Worm (Caenorhabditis elegans): ENCODE measurements around the gene srh-147.

srh-147 gene

DNA sequence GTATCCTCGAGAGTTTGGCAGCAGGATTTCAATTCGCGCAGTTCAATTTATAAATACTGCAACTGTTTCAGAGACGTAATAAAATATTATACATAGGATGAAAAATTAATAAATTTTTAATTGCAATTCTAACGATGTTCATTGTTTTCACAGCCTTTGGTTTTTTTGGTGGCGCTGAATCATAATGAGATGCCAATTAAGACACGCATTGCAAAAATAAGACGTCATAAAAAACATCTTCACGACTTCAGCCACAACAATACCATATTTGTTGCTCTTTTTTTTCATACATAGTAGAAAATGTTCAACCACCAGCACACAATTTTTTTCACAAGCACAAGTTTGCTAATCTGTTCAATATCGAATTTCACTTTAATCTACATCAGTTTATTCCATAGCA, 22.1 kb upstream of the srh-147 start, which contains the start of gene str-56:
str-56 (plus strand) TSS at position 301 of the 400 bp plus-strand sequence.
- TF ChIP-seq zag-1 (tag; optimal IDR thresholded peaks at IDR 0.05) (no peak), unc-55 (GFP tag; optimal IDR thresholded peaks at IDR 0.05) (no peak)

DNA sequence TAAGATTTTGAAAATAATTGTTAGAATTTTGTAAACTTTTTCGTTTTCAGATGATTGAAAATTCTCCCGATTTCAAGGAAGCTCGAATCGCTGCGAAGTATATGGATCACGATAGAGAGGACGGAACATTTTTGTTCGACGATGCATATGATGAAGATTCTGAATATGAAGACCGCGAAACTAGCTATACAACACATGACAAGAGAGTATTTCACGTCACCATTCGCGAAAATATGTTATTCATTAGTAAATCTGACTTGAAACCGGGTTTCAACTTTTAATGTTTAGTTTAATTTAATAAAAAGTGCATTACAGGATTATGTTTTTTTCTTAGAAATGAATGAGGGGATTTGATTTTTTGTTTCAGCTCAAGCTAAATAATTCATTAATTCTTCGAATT, 20.2 kb upstream of the srh-147 start, which contains the start of gene str-57:
str-57 (plus strand) TSS at position 301 of the 400 bp plus-strand sequence.
- no peak for TF ChIP-seq ztf-11 (tag; optimal IDR thresholded peaks at IDR 0.05)
- no peak for TF ChIP-seq sem-4 (tag; optimal IDR thresholded peaks at IDR 0.05)
- no peak for TF ChIP-seq unc-62 (GFP tag; optimal IDR thresholded peaks at IDR 0.05)
- TF ChIP-seq R02D3.7 (tag; optimal IDR thresholded peaks at IDR 0.05), result no peak
- no peak for TF ChIP-seq ztf-1 (GFP tag; conservative IDR thresholded peaks at IDR 0.05)
- no peak for TF ChIP-seq mbf-1 (tag; optimal IDR thresholded peaks at IDR 0.05)
- no peak for TF ChIP-seq Y55F3AM.14 (GFP tag; optimal IDR thresholded peaks at IDR 0.05)
- TF ChIP-seq peb-1 (tag; optimal IDR thresholded peaks at IDR 0.05), result no peak
- no peak for TF ChIP-seq snpc-4 (tag; optimal IDR thresholded peaks at IDR 0.05)
- TF ChIP-seq C34F6.9 (tag; optimal IDR thresholded peaks at IDR 0.05), result no peak
- TF ChIP-seq mab-5 (tag; optimal IDR thresholded peaks at IDR 0.05), result no peak
- no peak for TF ChIP-seq elt-3 (tag; optimal IDR thresholded peaks at IDR 0.05)
- TF ChIP-seq nhr-25 (tag; optimal IDR thresholded peaks at IDR 0.05), result no peak

- TF ChIP-seq ztf-4 (tag; optimal IDR thresholded peaks at IDR 0.05) (no peak), sma-9 (GFP tag; optimal IDR thresholded peaks at IDR 0.05) (no peak), sma-9 (tag; optimal IDR thresholded peaks at IDR 0.05) (no peak)
Measured at ce11 chrV:15867373-15867772, 17.2 kb upstream of the srh-147 start, which contains the start of gene fbxa-197. Gene fbxa-197 (plus strand): TSS chrV:15867673.

- TF ChIP-seq nhr-11 (tag; optimal IDR thresholded peaks at IDR 0.05), result no peak
- TF ChIP-seq nhr-6 (tag; optimal IDR thresholded peaks at IDR 0.05), result no peak
- no peak for TF ChIP-seq elt-1 (tag; optimal IDR thresholded peaks at IDR 0.05)
- no peak for TF ChIP-seq fos-1 (tag; optimal IDR thresholded peaks at IDR 0.05)
Measured at ce11 chrV:15865839-15866238, 15.7 kb upstream of the srh-147 start, which contains the start of gene srh-293. Gene srh-293 (plus strand): TSS chrV:15866139.

- no peak for TF ChIP-seq zag-1 (tag; optimal IDR thresholded peaks at IDR 0.05)
- TF ChIP-seq nhr-129 (tag; optimal IDR thresholded peaks at IDR 0.05), result no peak
- TF ChIP-seq fos-1 (tag; optimal IDR thresholded peaks at IDR 0.05), result no peak
- no peak for TF ChIP-seq Y55F3AM.14 (GFP tag; optimal IDR thresholded peaks at IDR 0.05)
- TF ChIP-seq lin-13 (GFP tag; optimal IDR thresholded peaks at IDR 0.05), result no peak
- TF ChIP-seq ztf-1 (GFP tag; conservative IDR thresholded peaks at IDR 0.05), result no peak
- TF ChIP-seq lin-39 (tag; optimal IDR thresholded peaks at IDR 0.05), result no peak
- TF ChIP-seq alr-1 (tag; optimal IDR thresholded peaks at IDR 0.05), result no peak
- TF ChIP-seq lin-11 (tag; optimal IDR thresholded peaks at IDR 0.05), result no peak
- TF ChIP-seq dmd-4 (tag; optimal IDR thresholded peaks at IDR 0.05), result no peak
- no peak for TF ChIP-seq lsy-2 (tag; optimal IDR thresholded peaks at IDR 0.05)
- TF ChIP-seq crh-2 (tag; optimal IDR thresholded peaks at IDR 0.05), result no peak
- TF ChIP-seq sem-4 (tag; optimal IDR thresholded peaks at IDR 0.05), result no peak
- no peak for TF ChIP-seq skn-1 (tag; optimal IDR thresholded peaks at IDR 0.05)
- TF ChIP-seq mab-5 (tag; optimal IDR thresholded peaks at IDR 0.05), result no peak
Measured at ce11 chrV:15863042-15863441, 12.9 kb upstream of the srh-147 start, which contains the start of gene srh-299. Gene srh-299 (plus strand): TSS chrV:15863342.

- TF ChIP-seq alr-1 (tag; optimal IDR thresholded peaks at IDR 0.05) (no peak), dmd-4 (tag; optimal IDR thresholded peaks at IDR 0.05) (no peak), skn-1 (tag; optimal IDR thresholded peaks at IDR 0.05) (no peak), elt-3 (tag; optimal IDR thresholded peaks at IDR 0.05) (no peak), nhr-23 (tag; optimal IDR thresholded peaks at IDR 0.05) (no peak), zag-1 (tag; optimal IDR thresholded peaks at IDR 0.05) (no peak)
Measured at ce11 chrV:15862599-15862998, 12.5 kb upstream of the srh-147 start, which contains the start of gene srz-12. Gene srz-12 (minus strand): TSS chrV:15862699.

- TF ChIP-seq blmp-1 (tag; optimal IDR thresholded peaks at IDR 0.05; ENCODE audit: insufficient read depth) (no peak), R02D3.7 (tag; optimal IDR thresholded peaks at IDR 0.05) (no peak), nhr-23 (tag; optimal IDR thresholded peaks at IDR 0.05) (no peak), ztf-11 (tag; optimal IDR thresholded peaks at IDR 0.05) (no peak), dmd-4 (tag; optimal IDR thresholded peaks at IDR 0.05) (no peak), alr-1 (tag; optimal IDR thresholded peaks at IDR 0.05) (no peak), nhr-129 (tag; optimal IDR thresholded peaks at IDR 0.05) (no peak), F13H6.1 (tag; optimal IDR thresholded peaks at IDR 0.05) (no peak), mbf-1 (tag; optimal IDR thresholded peaks at IDR 0.05) (no peak), fos-1 (tag; optimal IDR thresholded peaks at IDR 0.05) (no peak), zag-1 (tag; optimal IDR thresholded peaks at IDR 0.05) (no peak), lin-13 (GFP tag; optimal IDR thresholded peaks at IDR 0.05) (no peak), nhr-237 (tag; optimal IDR thresholded peaks at IDR 0.05) (no peak), Y55F3AM.14 (GFP tag; optimal IDR thresholded peaks at IDR 0.05) (no peak), ama-1 (optimal IDR thresholded peaks at IDR 0.05) (no peak)
Measured at ce11 chrV:15858292-15858691, 8.2 kb upstream of the srh-147 start, which contains the start of gene srh-148. Gene srh-148 (minus strand): TSS chrV:15858392.

Data from whole organism, L2 larva.